Worm (Caenorhabditis elegans) whole organism, L4/young adult: ENCODE data around the gene dyf-2.
A peak's percentile ranks its signal among the peaks of the same experiment; 100 is the strongest.

ENCODE experiments used
- W03F9.2 ChIP-seq: fragments of 150-350 bp; optimal IDR thresholded peaks from 2 replicates; lab custom pipeline; 2014; ENCODE audit warnings: missing biosample characterization, missing genetic modification characterization
- dao-5 ChIP-seq: sonication (generic microtip); optimal IDR thresholded peaks from 2 replicates; lab custom pipeline; 2016; ENCODE audit warnings: missing genotype, missing genetic modification characterization, moderate library complexity, missing compliant biosample characterization
- him-1 ChIP-seq: sonication (generic microtip); optimal IDR thresholded peaks from 2 replicates; lab custom pipeline; 2016; ENCODE audit warnings: missing genotype, missing genetic modification reagents, missing genetic modification characterization, missing compliant biosample characterization

dyf-2 gene

ce11 chrIII:13635730-13636360 is 50.4 kb downstream of the dyf-2 start:
- TF ChIP-seq him-1 (no peak), W03F9.2 (tag; lab: Kevin White, UChicago) (no peak), dao-5 (tag; lab: Kevin White, UChicago) (no peak)

- TF ChIP-seq dao-5 (tag; lab: Kevin White, UChicago) = no peak
- no peak for TF ChIP-seq him-1
- TF ChIP-seq W03F9.2 (tag; lab: Kevin White, UChicago) = no peak
These were observed 51.0 kb downstream of the dyf-2 start for ce11 chrIII:13635235-13635634.

ce11 chrIII:13633826-13634225 is 52.4 kb downstream of the dyf-2 start:
- no peak for TF ChIP-seq dao-5 (tag; lab: Kevin White, UChicago)
- TF ChIP-seq W03F9.2 (tag; lab: Kevin White, UChicago) = no peak
- no peak for TF ChIP-seq him-1

ce11 chrIII:13630708-13631107 is 55.5 kb downstream of the dyf-2 start, which contains the start of gene arrd-17:
arrd-17 (minus strand) TSS chrIII:13630808.
- no peak for TF ChIP-seq him-1
- no peak for TF ChIP-seq W03F9.2 (tag; lab: Kevin White, UChicago)

- TF ChIP-seq W03F9.2 (tag; lab: Kevin White, UChicago) (no peak), dao-5 (tag; lab: Kevin White, UChicago) (no peak), him-1 (no peak)
These were observed 59.6 kb downstream of the dyf-2 start, which contains the start of gene T12D8.5 for ce11 chrIII:13626692-13627091. T12D8.5 (minus strand) TSS chrIII:13626786.

- TF ChIP-seq W03F9.2 (tag; lab: Kevin White, UChicago) (no peak), dao-5 (tag; lab: Kevin White, UChicago) (peak; percentile 0)
These were observed 60.4 kb downstream of the dyf-2 start for ce11 chrIII:13625650-13626430.
